Fruit fly (Drosophila melanogaster) whole organism, embryonic: ENCODE measurements around the gene pyd.
A peak's percentile ranks its signal among the peaks of the same experiment; 100 is the strongest.

Experiments used
- BEAF-32 ChIP-seq: fragments of 200-800 bp; sonication (Bioruptor generic); optimal IDR thresholded peaks from 3 replicates; lab custom pipeline; 2017; ENCODE audit warnings: missing biosample characterization, missing genetic modification characterization, mild to moderate bottlenecking, moderate library complexity, missing genetic modification reagents
- C15 ChIP-seq: fragments of 200-800 bp; sonication (Bioruptor generic); IDR thresholded peaks from 3 replicates; pipeline ENCODE4 v1.3.6; 2022; ENCODE audit warnings: missing biosample characterization, missing genetic modification characterization
- CG10654 ChIP-seq: fragments of 200-800 bp; sonication (Bioruptor generic); optimal IDR thresholded peaks from 2 replicates; lab custom pipeline; 2016; ENCODE audit warnings: missing biosample characterization, missing genetic modification characterization
- CG11456 ChIP-seq: fragments of 200-800 bp; sonication (Bioruptor generic); IDR thresholded peaks from 3 replicates; pipeline ENCODE4 v1.3.6; 2022; ENCODE audit warnings: missing biosample characterization, missing genetic modification characterization
- CG11696 ChIP-seq: fragments of 200-800 bp; sonication (Bioruptor generic); IDR thresholded peaks from 2 replicates; pipeline ENCODE4 v1.3.6; 2022; ENCODE audit warnings: missing biosample characterization, missing genetic modification characterization
- CG12155 ChIP-seq: fragments of 200-800 bp; sonication (Bioruptor generic); optimal IDR thresholded peaks from 3 replicates; lab custom pipeline; 2016; ENCODE audit warnings: missing biosample characterization, missing genetic modification characterization
- CG12744 ChIP-seq: fragments of 200-800 bp; sonication (Bioruptor generic); optimal IDR thresholded peaks from 2 replicates; lab custom pipeline; 2016; ENCODE audit warnings: missing biosample characterization, missing genetic modification characterization
- CG2120 ChIP-seq: fragments of 200-800 bp; sonication (Bioruptor generic); optimal IDR thresholded peaks from 3 replicates; lab custom pipeline; 2016; ENCODE audit warnings: missing biosample characterization, missing genetic modification characterization
- CG2678 ChIP-seq: fragments of 200-800 bp; sonication (Bioruptor generic); optimal IDR thresholded peaks from 3 replicates; lab custom pipeline; 2019; ENCODE audit warnings: missing biosample characterization, mild to moderate bottlenecking, missing genetic modification characterization, moderate library complexity
- CG30403 ChIP-seq: fragments of 200-800 bp; sonication (Bioruptor generic); optimal IDR thresholded peaks from 3 replicates; lab custom pipeline; 2016; ENCODE audit warnings: missing biosample characterization, missing genetic modification characterization
- CG3163 ChIP-seq: fragments of 200-800 bp; sonication (Bioruptor generic); optimal IDR thresholded peaks from 3 replicates; lab custom pipeline; 2016; ENCODE audit warnings: missing biosample characterization, missing genetic modification characterization
- CG4820 ChIP-seq: fragments of 200-800 bp; sonication (Bioruptor generic); optimal IDR thresholded peaks from 3 replicates; lab custom pipeline; 2016; ENCODE audit warnings: missing biosample characterization, missing genetic modification characterization
- CG4854 ChIP-seq: fragments of 200-800 bp; sonication (Bioruptor generic); optimal IDR thresholded peaks from 2 replicates; lab custom pipeline; 2016; ENCODE audit warnings: missing biosample characterization, missing genetic modification characterization, inconsistent platforms
- CG5245 ChIP-seq: fragments of 200-800 bp; sonication (Bioruptor generic); optimal IDR thresholded peaks from 3 replicates; lab custom pipeline; 2016; ENCODE audit warnings: missing biosample characterization, missing genetic modification characterization
- CG9215 ChIP-seq: fragments of 200-800 bp; sonication (Bioruptor generic); IDR thresholded peaks from 2 replicates; pipeline ENCODE4 v1.3.6; 2022; ENCODE audit warnings: missing biosample characterization, missing genetic modification characterization
- CG9797 ChIP-seq: fragments of 200-800 bp; sonication (Bioruptor generic); optimal IDR thresholded peaks from 3 replicates; lab custom pipeline; 2018; ENCODE audit warnings: missing biosample characterization, mild to moderate bottlenecking, missing genetic modification characterization
- Dfd ChIP-seq, 2 experiments: fragments of >200 bp; optimal IDR thresholded peaks; 2 replicates each; lab custom pipeline; 2017; ENCODE audit warnings: missing biosample characterization in 2 of 2, missing genetic modification characterization in 2 of 2
- Dref ChIP-seq: fragments of 200-800 bp; sonication (Bioruptor generic); IDR thresholded peaks from 2 replicates; pipeline ENCODE4 v1.3.6; 2022; ENCODE audit warnings: missing biosample characterization, missing genetic modification characterization
- Fer1 ChIP-seq: fragments of 200-800 bp; sonication (Bioruptor generic); optimal IDR thresholded peaks from 2 replicates; lab custom pipeline; 2017; ENCODE audit warnings: missing biosample characterization, mild to moderate bottlenecking, missing genetic modification characterization
- Gug ChIP-seq: fragments of 200-800 bp; sonication (Bioruptor generic); IDR thresholded peaks from 4 replicates; pipeline ENCODE4 v1.3.6; 2022; ENCODE audit warnings: missing biosample characterization, missing genetic modification characterization
- HmgD ChIP-seq: fragments of 200-800 bp; sonication (Bioruptor generic); optimal IDR thresholded peaks from 3 replicates; lab custom pipeline; 2016; ENCODE audit warnings: missing biosample characterization, missing genetic modification characterization
- Hmr ChIP-seq: fragments of 200-800 bp; sonication (Bioruptor generic); optimal IDR thresholded peaks from 3 replicates; lab custom pipeline; 2017; ENCODE audit warnings: mild to moderate bottlenecking, missing biosample characterization, missing genetic modification reagents, missing genetic modification characterization
- Jarid2 ChIP-seq: fragments of 200-800 bp; sonication (Bioruptor generic); optimal IDR thresholded peaks from 3 replicates; lab custom pipeline; 2017; ENCODE audit warnings: mild to moderate bottlenecking, missing biosample characterization, missing genetic modification reagents, missing genetic modification characterization
- Kr ChIP-seq: fragments of 200-800 bp; sonication (Bioruptor generic); optimal IDR thresholded peaks from 2 replicates; lab custom pipeline; 2017; ENCODE audit warnings: missing biosample characterization, mild to moderate bottlenecking, missing genetic modification characterization
- Lhr ChIP-seq: fragments of 200-800 bp; sonication (Bioruptor generic); optimal IDR thresholded peaks from 3 replicates; lab custom pipeline; 2017; ENCODE audit warnings: mild to moderate bottlenecking, missing biosample characterization, missing genetic modification reagents, missing genetic modification characterization
- Oli ChIP-seq: fragments of 200-800 bp; sonication (Bioruptor generic); optimal IDR thresholded peaks from 2 replicates; lab custom pipeline; 2018; ENCODE audit warnings: missing biosample characterization, mild to moderate bottlenecking, missing genetic modification characterization, moderate library complexity
- Xbp1 ChIP-seq: fragments of 200-800 bp; sonication (Bioruptor generic); optimal IDR thresholded peaks from 3 replicates; lab custom pipeline; 2016; ENCODE audit warnings: missing biosample characterization, mild to moderate bottlenecking, missing genetic modification characterization
- al ChIP-seq: fragments of 200-800 bp; sonication (Bioruptor generic); IDR thresholded peaks from 2 replicates; pipeline ENCODE4 v1.3.6; 2022; ENCODE audit warnings: missing biosample characterization, missing genetic modification characterization
- br ChIP-seq: fragments of >200 bp; optimal IDR thresholded peaks from 2 replicates; lab custom pipeline; 2017
- cas ChIP-seq: fragments of 200-800 bp; sonication (Bioruptor generic); IDR thresholded peaks from 2 replicates; pipeline ENCODE4 v1.3.6; 2022; ENCODE audit warnings: missing biosample characterization, missing genetic modification characterization
- crol ChIP-seq: fragments of 200-800 bp; sonication (Bioruptor generic); IDR thresholded peaks from 2 replicates; pipeline ENCODE4 v1.3.6; 2022; ENCODE audit warnings: missing biosample characterization, missing genetic modification characterization
- disco-r ChIP-seq: fragments of 200-800 bp; sonication (Bioruptor generic); optimal IDR thresholded peaks from 2 replicates; lab custom pipeline; 2016; ENCODE audit warnings: missing biosample characterization, missing genetic modification characterization
- dmrt11E ChIP-seq: fragments of 200-800 bp; sonication (Bioruptor generic); optimal IDR thresholded peaks from 3 replicates; lab custom pipeline; 2018; ENCODE audit warnings: missing biosample characterization, mild to moderate bottlenecking, missing genetic modification characterization, moderate library complexity
- gt ChIP-seq: fragments of 200-800 bp; sonication (Bioruptor generic); IDR thresholded peaks from 2 replicates; pipeline ENCODE4 v1.3.6; 2022; ENCODE audit warnings: missing biosample characterization, missing genetic modification characterization
- hbn ChIP-seq: fragments of 200-800 bp; sonication (Bioruptor generic); IDR thresholded peaks from 2 replicates; pipeline ENCODE4 v1.3.6; 2022; ENCODE audit warnings: missing biosample characterization, missing genetic modification characterization; ENCODE audit not compliant: partially characterized antibody
- hkb ChIP-seq, 2 experiments: fragments of 200-800 bp in 1 of 2; fragments of >200 bp in 1 of 2; sonication (Bioruptor generic) in 1 of 2; IDR thresholded peaks in 1 of 2; optimal IDR thresholded peaks in 1 of 2; 2 replicates each; pipeline versions ENCODE4 v1.3.6 to Lab custom; 2017 to 2022; ENCODE audit warnings: missing biosample characterization in 1 of 2, missing genetic modification characterization in 1 of 2
- jigr1 ChIP-seq: fragments of 200-800 bp; sonication (Bioruptor generic); IDR thresholded peaks from 3 replicates; pipeline ENCODE4 v1.3.6; 2022; ENCODE audit warnings: missing biosample characterization, missing genetic modification characterization
- kah ChIP-seq: fragments of 200-800 bp; sonication (Bioruptor generic); optimal IDR thresholded peaks from 2 replicates; lab custom pipeline; 2018; ENCODE audit warnings: missing biosample characterization, mild to moderate bottlenecking, missing genetic modification characterization
- luna ChIP-seq: fragments of 200-800 bp; sonication (Bioruptor generic); optimal IDR thresholded peaks from 2 replicates; lab custom pipeline; 2016; ENCODE audit warnings: missing biosample characterization, missing genetic modification characterization
- nerfin-1 ChIP-seq: fragments of 200-800 bp; sonication (Bioruptor generic); optimal IDR thresholded peaks from 3 replicates; lab custom pipeline; 2019; ENCODE audit warnings: missing biosample characterization, mild to moderate bottlenecking, missing genetic modification characterization, moderate library complexity
- nom ChIP-seq: fragments of 200-800 bp; sonication (Bioruptor generic); optimal IDR thresholded peaks from 2 replicates; lab custom pipeline; 2017; ENCODE audit warnings: missing biosample characterization, missing genetic modification characterization, mild to moderate bottlenecking, moderate library complexity, missing genetic modification reagents
- oc ChIP-seq: fragments of 200-800 bp; sonication (Bioruptor generic); optimal IDR thresholded peaks from 2 replicates; lab custom pipeline; 2018; ENCODE audit warnings: missing biosample characterization, mild to moderate bottlenecking, missing genetic modification characterization, moderate library complexity
- pnt ChIP-seq: fragments of 200-800 bp; sonication (Bioruptor generic); optimal IDR thresholded peaks from 3 replicates; lab custom pipeline; 2016; ENCODE audit warnings: missing biosample characterization, missing genetic modification characterization
- repo ChIP-seq: fragments of 200-800 bp; sonication (Bioruptor generic); optimal IDR thresholded peaks from 2 replicates; lab custom pipeline; 2016; ENCODE audit warnings: missing biosample characterization, missing genetic modification characterization
- sd ChIP-seq: fragments of 200-800 bp; sonication (Bioruptor generic); optimal IDR thresholded peaks from 3 replicates; lab custom pipeline; 2018; ENCODE audit warnings: missing biosample characterization, mild to moderate bottlenecking, missing genetic modification characterization, moderate library complexity
- sug ChIP-seq: fragments of 200-800 bp; optimal IDR thresholded peaks from 2 replicates; lab custom pipeline; 2019; ENCODE audit warnings: missing biosample characterization, mild to moderate bottlenecking, missing genetic modification characterization, moderate library complexity
- toy ChIP-seq: fragments of 200-800 bp; sonication (Bioruptor generic); IDR thresholded peaks from 2 replicates; pipeline ENCODE4 v1.3.6; 2022; ENCODE audit warnings: missing biosample characterization, missing genetic modification characterization
- trem ChIP-seq: fragments of 200-800 bp; optimal IDR thresholded peaks from 3 replicates; lab custom pipeline; 2019; ENCODE audit warnings: missing biosample characterization, mild to moderate bottlenecking, missing genetic modification characterization, moderate library complexity
- zfh1 ChIP-seq: fragments of 200-800 bp; sonication (Bioruptor generic); IDR thresholded peaks from 3 replicates; pipeline ENCODE4 v1.3.6; 2022; ENCODE audit warnings: missing biosample characterization, missing genetic modification characterization

pyd gene

dm6 chr3R:8945502-8946324 is 14.0 kb upstream of the pyd start (continued):
- TF ChIP-seq CG2678 (tag; lab: Kevin White, UChicago) = peak; percentile 92
- TF ChIP-seq trem (tag; lab: Kevin White, UChicago) = peak; percentile 66
- no peak for TF ChIP-seq br
- TF ChIP-seq hkb (optimal IDR thresholded peaks at IDR 0.05; lab: Kevin White, UChicago) = no peak
- TF ChIP-seq hkb (GFP tag; IDR thresholded peaks at IDR 0.05; lab: Robert Waterston, UW) = peak; percentile 90
- peak; percentile 76 for TF ChIP-seq sug (tag; lab: Kevin White, UChicago)
- TF ChIP-seq Gug = peak; percentile 66; the same call in 3 of the 4 replicates
- TF ChIP-seq Fer1 = peak; percentile 81
- no peak for TF ChIP-seq BEAF-32 (GFP tag; lab: Kevin White, UChicago)
- peak; percentile 83 for TF ChIP-seq Xbp1 (GFP tag; lab: Kevin White, UChicago)
- peak; percentile 86 for TF ChIP-seq nom (GFP tag; lab: Kevin White, UChicago)
- no peak for TF ChIP-seq CG3163 (GFP tag; lab: Kevin White, UChicago)
- TF ChIP-seq CG4820 (GFP tag; lab: Kevin White, UChicago) = peak; percentile 67
- peak; percentile 75; the same call in 1 of the 3 replicates for TF ChIP-seq CG11456 (GFP tag; lab: Robert Waterston, UW)
- peak; percentile 74 for TF ChIP-seq nerfin-1
- TF ChIP-seq luna (GFP tag; lab: Kevin White, UChicago) = no peak
- TF ChIP-seq dmrt11E (tag; lab: Kevin White, UChicago) = peak; percentile 58
- peak; percentile 58 for TF ChIP-seq sd (tag; lab: Kevin White, UChicago)
- TF ChIP-seq al (GFP tag; lab: Robert Waterston, UW) = peak; percentile 66; the same call in 1 of the 2 replicates
- TF ChIP-seq CG10654 (GFP tag; lab: Kevin White, UChicago) = peak; percentile 57
- TF ChIP-seq Dfd (GFP tag; optimal IDR thresholded peaks at IDR 0.05; lab: Kevin White, UChicago) = no peak
- TF ChIP-seq oc (tag; lab: Kevin White, UChicago) = peak; percentile 60
- TF ChIP-seq CG9797 (GFP tag; lab: Kevin White, UChicago) = no peak
- TF ChIP-seq CG12155 = peak; percentile 43
- no peak for TF ChIP-seq crol (GFP tag; lab: Robert Waterston, UW)
- no peak for TF ChIP-seq HmgD (GFP tag; lab: Kevin White, UChicago)
- TF ChIP-seq disco-r = no peak
- TF ChIP-seq Jarid2 (GFP tag; lab: Kevin White, UChicago) = peak; percentile 53
- TF ChIP-seq CG30403 (GFP tag; lab: Kevin White, UChicago) = peak; percentile 85
- TF ChIP-seq Hmr (GFP tag; lab: Kevin White, UChicago) = peak; percentile 83
- TF ChIP-seq kah = peak; percentile 63
- TF ChIP-seq hbn = no peak
- TF ChIP-seq CG9215 (GFP tag; lab: Robert Waterston, UW) = peak; percentile 35
- peak; percentile 90 for TF ChIP-seq Oli (tag; lab: Kevin White, UChicago)
- TF ChIP-seq CG12744 (GFP tag; lab: Kevin White, UChicago) = peak; percentile 11
- TF ChIP-seq CG2120 (GFP tag; lab: Kevin White, UChicago) = peak; percentile 31
- no peak for TF ChIP-seq Kr (GFP tag; lab: Kevin White, UChicago)
- TF ChIP-seq zfh1 = peak; percentile 77
- TF ChIP-seq cas (GFP tag; lab: Robert Waterston, UW) = peak; percentile 52; the same call in 1 of the 2 replicates
- TF ChIP-seq CG5245 (GFP tag; lab: Kevin White, UChicago) = peak; percentile 67
- TF ChIP-seq gt = peak; percentile 48; the same call in 1 of the 2 replicates
- TF ChIP-seq pnt (GFP tag; lab: Kevin White, UChicago) = peak; percentile 39
- 0 out of 2 replicates have a peak, but pooled peaks have one; percentile 35 for TF ChIP-seq CG11696 (GFP tag; lab: Robert Waterston, UW)
- TF ChIP-seq C15 (GFP tag; lab: Robert Waterston, UW) = no peak
- TF ChIP-seq jigr1 (GFP tag; lab: Robert Waterston, UW) = peak; percentile 65
- TF ChIP-seq CG4854 (GFP tag; lab: Kevin White, UChicago) = peak; percentile 51
- peak; percentile 53 for TF ChIP-seq Lhr (GFP tag; lab: Kevin White, UChicago)
- TF ChIP-seq Dref (GFP tag; lab: Robert Waterston, UW) = no peak
- no peak for TF ChIP-seq toy (GFP tag; lab: Robert Waterston, UW)
- no peak for TF ChIP-seq repo (GFP tag; lab: Kevin White, UChicago)
